Fruit fly (Drosophila melanogaster): Measurements from ENCODE around the gene mIF2.

mIF2 gene

dm6 chr3R:28570805-28571204, 26.2 kb upstream of the mIF2 start (continued):
- TF ChIP-seq CG17359 (tag; optimal IDR thresholded peaks at IDR 0.05) (peak; percentile 44), ssp (GFP tag; IDR thresholded peaks at IDR 0.05) (no peak), twi (tag; optimal IDR thresholded peaks at IDR 0.05) (no peak), Kr (GFP tag; optimal IDR thresholded peaks at IDR 0.05) (peak; percentile 67), CG2889 (GFP tag; IDR thresholded peaks at IDR 0.05) (no peak), CG14710 (tag; optimal IDR thresholded peaks at IDR 0.05) (peak; percentile 34), CG11398 (GFP tag; optimal IDR thresholded peaks at IDR 0.05) (no peak), CG6254 (GFP tag; optimal IDR thresholded peaks at IDR 0.05) (peak; percentile 47), ATbp (GFP tag; optimal IDR thresholded peaks at IDR 0.05) (peak; percentile 61), dpn (GFP tag; optimal IDR thresholded peaks at IDR 0.05) (peak in 1 of 2 experiments; percentile 3), CG12219 (GFP tag; optimal IDR thresholded peaks at IDR 0.05) (peak; percentile 43), CG12071 (GFP tag; optimal IDR thresholded peaks at IDR 0.05) (peak; percentile 72), dati (GFP tag; IDR thresholded peaks at IDR 0.05) (no peak), gcm2 (GFP tag; optimal IDR thresholded peaks at IDR 0.05) (no peak), Med (GFP tag) (peak; percentile 87), CG4617 (GFP tag; optimal IDR thresholded peaks at IDR 0.05; ENCODE audit: borderline replicate concordance) (no peak), CG10431 (GFP tag; optimal IDR thresholded peaks at IDR 0.05) (peak; percentile 37), BtbVII (GFP tag; optimal IDR thresholded peaks at IDR 0.05) (peak; percentile 50), Nf-YC (tag; optimal IDR thresholded peaks at IDR 0.05) (no peak), CG1024 (GFP tag; IDR thresholded peaks at IDR 0.05) (no peak), CG2875 (GFP tag; optimal IDR thresholded peaks at IDR 0.05) (peak; percentile 21), CG11696 (GFP tag; IDR thresholded peaks at IDR 0.05) (no peak), CG9817 (tag; optimal IDR thresholded peaks at IDR 0.05) (peak; percentile 35), CG4820 (GFP tag; optimal IDR thresholded peaks at IDR 0.05) (no peak), CG34224 (GFP tag; IDR thresholded peaks at IDR 0.05; ENCODE audit: partially characterized antibody) (no peak), gfzf (GFP tag; optimal IDR thresholded peaks at IDR 0.05) (no peak), CG17568 (GFP tag; optimal IDR thresholded peaks at IDR 0.05) (peak; percentile 70), hth (optimal IDR thresholded peaks at IDR 0.05) (no peak), CG9609 (GFP tag; optimal IDR thresholded peaks at IDR 0.05) (no peak), CG13296 (GFP tag; optimal IDR thresholded peaks at IDR 0.05) (peak; percentile 56), MBD-R2 (GFP tag; IDR thresholded peaks at IDR 0.05) (no peak), CG4707 (GFP tag; optimal IDR thresholded peaks at IDR 0.05) (peak; percentile 36), CG6654 (GFP tag; optimal IDR thresholded peaks at IDR 0.05) (no peak), CG10267 (tag; optimal IDR thresholded peaks at IDR 0.05) (no peak), CG6765 (GFP tag; optimal IDR thresholded peaks at IDR 0.05) (peak; percentile 53), caup (GFP tag; optimal IDR thresholded peaks at IDR 0.05; ENCODE audit: severe bottlenecking) (peak; percentile 65), CG8290 (GFP tag; optimal IDR thresholded peaks at IDR 0.05) (no peak), CG8290 (tag; optimal IDR thresholded peaks at IDR 0.05) (peak in 1 of 2 experiments; percentile 82), Sox100B (GFP tag; optimal IDR thresholded peaks at IDR 0.05) (peak; percentile 57), stc (GFP tag; IDR thresholded peaks at IDR 0.05) (no peak; the same call in 1 of the 2 replicates), CG7839 (tag; optimal IDR thresholded peaks at IDR 0.05) (peak; percentile 26), cas (GFP tag; IDR thresholded peaks at IDR 0.05) (no peak), fd64A (GFP tag; optimal IDR thresholded peaks at IDR 0.05) (peak; percentile 63), CG9727 (GFP tag; optimal IDR thresholded peaks at IDR 0.05) (peak; percentile 40), CG4282 (GFP tag; optimal IDR thresholded peaks at IDR 0.05) (no peak), Eip74EF (GFP tag; optimal IDR thresholded peaks at IDR 0.05) (peak in 1 of 2 experiments; percentile 1), CG1233 (GFP tag; optimal IDR thresholded peaks at IDR 0.05) (peak; percentile 59), Oli (tag; optimal IDR thresholded peaks at IDR 0.05) (peak; percentile 55), CG17912 (GFP tag; optimal IDR thresholded peaks at IDR 0.05) (no peak), CG17385 (GFP tag; optimal IDR thresholded peaks at IDR 0.05) (peak; percentile 16), CG12155 (GFP tag; optimal IDR thresholded peaks at IDR 0.05) (no peak)

Measured in whole organism, embryonic.